Fruit fly (Drosophila melanogaster): ENCODE measurements around the gene CG13078.

CG13078 gene

dm6 chr2L:19586436-19587333, 23.0 kb downstream of the CG13078 start, which contains the start of gene Lar:
Gene Lar (plus strand): TSS chr2L:19586623.
- TF ChIP-seq Snoo (tag; optimal IDR thresholded peaks at IDR 0.05) (peak; percentile 23), Pif1B (GFP tag; optimal IDR thresholded peaks at IDR 0.05) (peak; percentile 28), CG9948 (tag; optimal IDR thresholded peaks at IDR 0.05) (peak; percentile 32), CG4496 (GFP tag; IDR thresholded peaks at IDR 0.05) (peak; percentile 65), CG32121 (GFP tag; IDR thresholded peaks at IDR 0.05) (peak; percentile 63), fd96Ca (GFP tag; IDR thresholded peaks at IDR 0.05) (peak; percentile 66; the same call in 2 of the 3 replicates), EcR (GFP tag; optimal IDR thresholded peaks at IDR 0.05) (no peak), CG10348 (GFP tag; IDR thresholded peaks at IDR 0.05) (no peak), rn (GFP tag; IDR thresholded peaks at IDR 0.05) (no peak), Ets98B (GFP tag; IDR thresholded peaks at IDR 0.05) (peak; percentile 77; the same call in 1 of the 2 replicates), CG14655 (GFP tag; optimal IDR thresholded peaks at IDR 0.05) (no peak), D1 (tag; optimal IDR thresholded peaks at IDR 0.05) (no peak), CG8301 (tag; optimal IDR thresholded peaks at IDR 0.05) (peak; percentile 26), CG12605 (GFP tag; IDR thresholded peaks at IDR 0.05) (0 out of 2 replicates have a peak, but pooled peaks have one; percentile 43), CG8159 (tag; optimal IDR thresholded peaks at IDR 0.05) (peak; percentile 43), Pif1A (GFP tag; optimal IDR thresholded peaks at IDR 0.05) (no peak), gl (tag; optimal IDR thresholded peaks at IDR 0.05) (no peak), CG13204 (GFP tag; optimal IDR thresholded peaks at IDR 0.05) (no peak), CG15710 (tag; optimal IDR thresholded peaks at IDR 0.05) (peak; percentile 23), CG17806 (tag; optimal IDR thresholded peaks at IDR 0.05) (no peak), CG34367 (tag; optimal IDR thresholded peaks at IDR 0.05) (no peak)

DNA sequence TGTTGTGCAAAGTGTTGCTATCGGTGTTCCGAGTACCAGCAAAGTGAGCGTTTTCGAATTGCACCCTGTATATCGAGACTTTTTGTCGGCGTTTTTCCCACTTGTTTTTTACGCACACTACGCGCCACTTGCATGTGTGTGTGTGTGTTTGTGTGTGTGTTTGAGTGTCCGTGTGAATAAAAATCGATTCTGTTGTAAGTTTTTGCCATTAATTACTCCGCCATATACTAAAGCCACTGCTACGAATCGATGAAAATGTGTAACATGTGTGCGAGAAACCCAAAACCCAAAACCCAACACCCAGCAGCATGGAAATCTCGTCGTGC, 23.6 kb downstream of the CG13078 start:
- no peak for TF ChIP-seq fd96Ca (GFP tag; IDR thresholded peaks at IDR 0.05)
- no peak; the same call in 1 of the 2 replicates for TF ChIP-seq Ets98B (GFP tag; IDR thresholded peaks at IDR 0.05)
- no peak for TF ChIP-seq CG17806 (tag; optimal IDR thresholded peaks at IDR 0.05)
- TF ChIP-seq CG32121 (GFP tag; IDR thresholded peaks at IDR 0.05): 0 out of 2 replicates have a peak, but pooled peaks have one; percentile 5
- no peak for TF ChIP-seq CG4496 (GFP tag; IDR thresholded peaks at IDR 0.05)
- no peak for TF ChIP-seq rn (GFP tag; IDR thresholded peaks at IDR 0.05)

DNA sequence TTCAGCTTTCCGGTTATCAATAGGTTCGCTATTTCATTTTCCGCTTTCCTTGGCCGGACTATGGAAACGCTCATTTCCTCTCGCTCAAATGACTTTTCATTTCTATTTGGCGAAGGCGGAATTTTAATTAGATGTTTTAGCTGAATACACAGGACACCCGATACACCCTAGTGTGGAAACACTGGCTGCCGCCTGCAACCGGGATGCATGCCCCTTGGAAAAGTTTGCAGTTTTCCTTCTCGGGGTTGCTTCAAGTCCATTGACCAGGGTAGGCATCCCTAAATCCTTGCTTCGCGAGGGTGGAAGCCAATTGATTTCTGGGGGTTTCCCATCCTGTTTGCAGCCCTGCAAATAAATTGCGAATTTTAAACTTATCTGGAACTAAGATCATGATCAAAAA, 25.2 kb downstream of the CG13078 start:
- no peak for TF ChIP-seq CG12605 (GFP tag; IDR thresholded peaks at IDR 0.05)
- TF ChIP-seq Pif1B (GFP tag; optimal IDR thresholded peaks at IDR 0.05): no peak
- no peak for TF ChIP-seq CG13204 (GFP tag; optimal IDR thresholded peaks at IDR 0.05)
- no peak for TF ChIP-seq Snoo (tag; optimal IDR thresholded peaks at IDR 0.05)
- TF ChIP-seq CG9948 (tag; optimal IDR thresholded peaks at IDR 0.05): no peak
- no peak for TF ChIP-seq CG8301 (tag; optimal IDR thresholded peaks at IDR 0.05)
- TF ChIP-seq D1 (tag; optimal IDR thresholded peaks at IDR 0.05): no peak
- no peak for TF ChIP-seq gl (tag; optimal IDR thresholded peaks at IDR 0.05)
- no peak for TF ChIP-seq CG15710 (tag; optimal IDR thresholded peaks at IDR 0.05)

DNA sequence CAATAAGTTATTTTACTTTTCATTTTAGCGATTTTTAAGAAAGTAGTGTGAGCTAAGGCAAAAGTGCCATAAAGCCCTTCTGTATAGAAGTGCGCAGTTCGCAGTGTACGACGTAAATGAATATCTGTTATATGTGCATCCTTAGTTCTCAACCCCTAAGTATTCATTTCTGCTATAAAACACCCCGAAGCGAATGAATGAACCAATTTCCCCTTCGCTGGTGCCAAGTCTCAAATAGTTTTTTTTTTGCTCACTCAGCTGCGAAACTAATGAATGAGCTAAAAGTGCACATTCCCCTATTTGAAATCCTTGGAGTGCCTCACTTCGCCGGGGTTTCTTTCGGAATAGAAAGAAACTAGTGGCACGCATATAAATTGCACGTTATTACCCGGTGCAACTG, 26.9 kb downstream of the CG13078 start:
- TF ChIP-seq CG15710 (tag; optimal IDR thresholded peaks at IDR 0.05) (no peak), CG34367 (tag; optimal IDR thresholded peaks at IDR 0.05) (no peak), CG10348 (GFP tag; IDR thresholded peaks at IDR 0.05) (no peak)

dm6 chr2L:19594102-19594501, 30.4 kb downstream of the CG13078 start:
- no peak for TF ChIP-seq CG15710 (tag; optimal IDR thresholded peaks at IDR 0.05)
- no peak for TF ChIP-seq CG17806 (tag; optimal IDR thresholded peaks at IDR 0.05)
- no peak for TF ChIP-seq Pif1A (GFP tag; optimal IDR thresholded peaks at IDR 0.05)
- no peak for TF ChIP-seq CG32121 (GFP tag; IDR thresholded peaks at IDR 0.05)
- TF ChIP-seq Pif1B (GFP tag; optimal IDR thresholded peaks at IDR 0.05): no peak
- no peak for TF ChIP-seq CG8301 (tag; optimal IDR thresholded peaks at IDR 0.05)
- no peak for TF ChIP-seq CG13204 (GFP tag; optimal IDR thresholded peaks at IDR 0.05)
- TF ChIP-seq CG34367 (tag; optimal IDR thresholded peaks at IDR 0.05): no peak
- TF ChIP-seq fd96Ca (GFP tag; IDR thresholded peaks at IDR 0.05): no peak
- no peak for TF ChIP-seq CG10348 (GFP tag; IDR thresholded peaks at IDR 0.05)
- no peak for TF ChIP-seq Ets98B (GFP tag; IDR thresholded peaks at IDR 0.05)

DNA sequence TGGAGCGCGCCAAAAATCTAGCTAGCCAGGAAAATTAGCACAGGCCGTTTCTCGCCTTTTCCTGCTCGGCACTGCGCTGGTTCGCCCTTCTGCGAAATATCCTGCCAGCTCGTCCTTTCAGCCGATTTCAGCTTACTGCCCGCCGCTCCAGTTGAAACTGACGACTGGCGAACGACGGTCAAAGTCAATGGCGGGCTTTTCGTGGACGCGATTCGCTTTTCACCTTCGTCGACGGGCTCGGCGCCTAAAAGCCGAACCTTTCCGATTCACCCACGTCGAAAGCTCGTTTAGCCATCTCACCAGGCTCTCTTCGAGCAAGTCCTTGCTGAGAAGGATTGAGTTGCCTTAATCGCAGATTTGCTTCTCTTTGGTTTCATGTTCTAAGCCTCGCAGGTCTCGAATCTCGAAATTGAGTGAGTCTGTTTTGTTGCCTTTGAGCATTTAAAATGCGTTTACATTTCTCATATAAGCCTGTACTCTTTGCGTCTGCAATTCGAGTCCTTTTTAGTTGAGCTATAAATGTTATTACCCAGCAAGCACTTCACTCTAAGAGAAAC, 41.7 kb downstream of the CG13078 start:
- no peak for TF ChIP-seq CG34367 (tag; optimal IDR thresholded peaks at IDR 0.05)
- no peak for TF ChIP-seq D1 (tag; optimal IDR thresholded peaks at IDR 0.05)
- no peak for TF ChIP-seq CG9948 (tag; optimal IDR thresholded peaks at IDR 0.05)
- TF ChIP-seq fd96Ca (GFP tag; IDR thresholded peaks at IDR 0.05): no peak
- TF ChIP-seq Pif1A (GFP tag; optimal IDR thresholded peaks at IDR 0.05): no peak
- TF ChIP-seq Snoo (tag; optimal IDR thresholded peaks at IDR 0.05): no peak
- no peak for TF ChIP-seq CG17806 (tag; optimal IDR thresholded peaks at IDR 0.05)
- no peak for TF ChIP-seq CG15710 (tag; optimal IDR thresholded peaks at IDR 0.05)
- no peak for TF ChIP-seq Pif1B (GFP tag; optimal IDR thresholded peaks at IDR 0.05)
- TF ChIP-seq EcR (GFP tag; optimal IDR thresholded peaks at IDR 0.05): no peak
- no peak for TF ChIP-seq CG10348 (GFP tag; IDR thresholded peaks at IDR 0.05)
- TF ChIP-seq Ets98B (GFP tag; IDR thresholded peaks at IDR 0.05): no peak
- no peak for TF ChIP-seq CG14655 (GFP tag; optimal IDR thresholded peaks at IDR 0.05)
- no peak for TF ChIP-seq CG32121 (GFP tag; IDR thresholded peaks at IDR 0.05)
- TF ChIP-seq CG13204 (GFP tag; optimal IDR thresholded peaks at IDR 0.05): no peak
- TF ChIP-seq CG4496 (GFP tag; IDR thresholded peaks at IDR 0.05): no peak
- no peak for TF ChIP-seq CG8159 (tag; optimal IDR thresholded peaks at IDR 0.05)
- no peak for TF ChIP-seq rn (GFP tag; IDR thresholded peaks at IDR 0.05)
